Worm (Caenorhabditis elegans) whole organism, late embryonic: ENCODE data around the gene C48B4.11.

Experiments
- F13H6.1 ChIP-seq: sonication (generic microtip); optimal IDR thresholded peaks from 2 replicates; lab custom pipeline; 2016; ENCODE audit warnings: missing genetic modification characterization, missing compliant biosample characterization
- Y22D7AL.16 ChIP-seq: sonication (generic microtip); optimal IDR thresholded peaks from 2 replicates; lab custom pipeline; 2016; ENCODE audit warnings: missing genetic modification characterization, missing compliant biosample characterization
- ama-1 ChIP-seq: fragments of 150-350 bp; optimal IDR thresholded peaks from 2 replicates; lab custom pipeline; 2014
- ceh-34 ChIP-seq: sonication (generic microtip); optimal IDR thresholded peaks from 2 replicates; lab custom pipeline; 2016; ENCODE audit warnings: mild to moderate bottlenecking, missing genetic modification characterization, missing compliant biosample characterization
- ceh-45 ChIP-seq: fragments of 200-800 bp; sonication (Bioruptor generic); IDR thresholded peaks from 2 replicates; pipeline ENCODE4 v1.3.6; 2022; ENCODE audit warnings: missing genetic modification reagents, missing genetic modification characterization, missing compliant biosample characterization
- dve-1 ChIP-seq: sonication (generic microtip); optimal IDR thresholded peaks from 2 replicates; lab custom pipeline; 2017; ENCODE audit warnings: antibody characterized with exemption, mild to moderate bottlenecking, missing genetic modification characterization, missing compliant biosample characterization
- elt-2 ChIP-seq: sonication (generic microtip); optimal IDR thresholded peaks from 2 replicates; lab custom pipeline; 2016; ENCODE audit warnings: missing genetic modification reagents, missing genetic modification characterization, missing compliant biosample characterization
- fkh-10 ChIP-seq: fragments of 150-350 bp; optimal IDR thresholded peaks from 2 replicates; lab custom pipeline; 2014; ENCODE audit warnings: missing biosample characterization, missing genetic modification reagents, missing genetic modification characterization
- nhr-11 ChIP-seq: fragments of 150-350 bp; optimal IDR thresholded peaks from 2 replicates; lab custom pipeline; 2014; ENCODE audit warnings: missing biosample characterization, missing genetic modification characterization
- pag-3 ChIP-seq: sonication (generic microtip); optimal IDR thresholded peaks from 2 replicates; lab custom pipeline; 2016; ENCODE audit warnings: missing compliant biosample characterization, missing genetic modification characterization, borderline replicate concordance
- pha-4 ChIP-seq: fragments of 150-350 bp; optimal IDR thresholded peaks from 2 replicates; lab custom pipeline; 2018; ENCODE audit warnings: missing biosample characterization, missing genetic modification reagents, missing genetic modification characterization
- unc-55 ChIP-seq: sonication (generic microtip); optimal IDR thresholded peaks from 2 replicates; lab custom pipeline; 2017; ENCODE audit warnings: missing biosample characterization, missing genetic modification reagents, missing genetic modification characterization
- zip-5 ChIP-seq: sonication (generic microtip); optimal IDR thresholded peaks from 2 replicates; lab custom pipeline; 2016; ENCODE audit warnings: missing genetic modification characterization, missing compliant biosample characterization

DNA sequence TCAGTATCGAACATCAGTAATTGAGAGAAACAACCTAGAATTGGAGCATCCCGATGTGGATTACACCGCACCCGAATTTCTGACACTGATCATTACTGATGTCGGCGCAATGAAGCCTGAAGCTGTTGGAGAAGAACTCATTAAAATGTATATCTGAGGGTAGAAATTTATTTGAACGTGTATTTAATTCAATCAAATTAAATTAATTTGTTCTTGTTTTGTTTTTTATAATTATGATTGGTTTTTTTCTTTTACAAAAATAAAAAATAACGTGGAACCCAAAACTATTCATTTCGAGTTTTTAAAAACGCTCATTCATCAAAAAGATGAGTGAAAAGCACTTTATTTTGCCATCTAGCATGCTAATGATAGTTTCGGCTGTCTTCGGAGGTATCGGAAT, 21.8 kb downstream of the C48B4.11 start, which contains the start of gene ZK1098.9:
- TF ChIP-seq pag-3 (tag; lab: Kevin White, UChicago): no peak
- no peak for TF ChIP-seq ceh-34 (tag; lab: Kevin White, UChicago)
- no peak for TF ChIP-seq elt-2
- no peak for TF ChIP-seq zip-5 (tag; lab: Kevin White, UChicago)
- no peak for TF ChIP-seq nhr-11
- no peak for TF ChIP-seq unc-55 (GFP tag; lab: Kevin White, UChicago)
- no peak for TF ChIP-seq ama-1 (lab: Kevin White, UChicago)
- TF ChIP-seq Y22D7AL.16 (tag; lab: Kevin White, UChicago): no peak
- TF ChIP-seq F13H6.1 (tag; lab: Kevin White, UChicago): no peak
- no peak for TF ChIP-seq fkh-10 (GFP tag; lab: Kevin White, UChicago)
- no peak for TF ChIP-seq dve-1 (tag; lab: Kevin White, UChicago)
- no peak for TF ChIP-seq ceh-45 (GFP tag; lab: Robert Waterston, UW)
- no peak for TF ChIP-seq pha-4 (tag; lab: Kevin White, UChicago)
